Fruit fly (Drosophila melanogaster): ENCODE data around the gene f.

- TF ChIP-seq pan (optimal IDR thresholded peaks at IDR 0.05) = no peak
- TF ChIP-seq usp (GFP tag; optimal IDR thresholded peaks at IDR 0.05) = no peak
- TF ChIP-seq EcR (GFP tag; optimal IDR thresholded peaks at IDR 0.05) = no peak
- no peak for TF ChIP-seq Dll (optimal IDR thresholded peaks at IDR 0.05)
- TF ChIP-seq CG8478 (optimal IDR thresholded peaks at IDR 0.05) = no peak
These were observed 46.3 kb upstream of the f start for dm6 chrX:17186432-17186831.

All from whole organism.